Worm (Caenorhabditis elegans): Measurements from ENCODE around the gene ttr-38.

Gene ttr-38

ce11 chrX:9291345-9291744, 23.0 kb downstream of the ttr-38 start, which contains the start of gene B0416.3:
TSS of gene B0416.3 (plus strand) at chrX:9291645.
- TF ChIP-seq lsy-2 (tag; optimal IDR thresholded peaks at IDR 0.05) = no peak
- no peak for TF ChIP-seq blmp-1 (tag; optimal IDR thresholded peaks at IDR 0.05; ENCODE audit: insufficient read depth)
- TF ChIP-seq mdl-1 (tag; optimal IDR thresholded peaks at IDR 0.05) = no peak
- no peak for TF ChIP-seq nhr-237 (tag; optimal IDR thresholded peaks at IDR 0.05)
- no peak for TF ChIP-seq nhr-10 (tag; optimal IDR thresholded peaks at IDR 0.05)
- no peak for TF ChIP-seq mbf-1 (tag; optimal IDR thresholded peaks at IDR 0.05)
- no peak for TF ChIP-seq ceh-82 (tag; optimal IDR thresholded peaks at IDR 0.05)
- no peak for TF ChIP-seq egl-27 (tag; optimal IDR thresholded peaks at IDR 0.05)

DNA sequence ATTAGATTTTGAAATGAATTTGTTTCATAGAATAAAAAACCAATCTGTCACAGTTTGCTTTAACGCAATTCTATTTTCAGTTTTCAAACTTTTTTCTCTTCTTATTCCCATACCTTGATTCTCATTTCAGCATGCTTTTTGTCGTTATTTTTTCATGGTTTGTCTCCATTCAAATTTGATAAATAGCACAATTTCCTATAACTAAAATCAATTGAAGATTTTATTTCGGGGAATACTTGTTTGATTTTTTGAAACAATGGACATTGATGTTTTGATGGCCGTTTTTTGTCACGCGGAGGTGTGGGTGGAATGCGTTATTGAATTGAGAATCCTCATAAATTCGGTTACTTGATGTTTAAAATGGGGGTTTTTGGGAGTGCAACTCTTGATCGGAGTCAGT, 31.3 kb downstream of the ttr-38 start, which contains the start of gene B0416.11:
B0416.11 (minus strand) TSS at position 101 of the 400 bp plus-strand sequence.
- TF ChIP-seq skn-1 (tag; optimal IDR thresholded peaks at IDR 0.05) (no peak), nhr-23 (tag; optimal IDR thresholded peaks at IDR 0.05) (no peak), ZK546.5 (tag; optimal IDR thresholded peaks at IDR 0.05) (no peak), ztf-11 (tag; optimal IDR thresholded peaks at IDR 0.05) (no peak), ceh-82 (tag; optimal IDR thresholded peaks at IDR 0.05) (no peak), mdl-1 (tag; optimal IDR thresholded peaks at IDR 0.05) (no peak), unc-39 (tag; optimal IDR thresholded peaks at IDR 0.05) (no peak), aly-2 (tag; optimal IDR thresholded peaks at IDR 0.05) (no peak), nhr-21 (tag; optimal IDR thresholded peaks at IDR 0.05) (no peak), fos-1 (tag; optimal IDR thresholded peaks at IDR 0.05) (no peak), lin-39 (tag; optimal IDR thresholded peaks at IDR 0.05) (no peak), blmp-1 (tag; optimal IDR thresholded peaks at IDR 0.05; ENCODE audit: insufficient read depth) (no peak), F13H6.1 (tag; optimal IDR thresholded peaks at IDR 0.05) (no peak), snpc-4 (tag; optimal IDR thresholded peaks at IDR 0.05) (no peak), R02D3.7 (tag; optimal IDR thresholded peaks at IDR 0.05) (no peak)

- TF ChIP-seq nhr-23 (tag; optimal IDR thresholded peaks at IDR 0.05) (no peak), egl-27 (tag; optimal IDR thresholded peaks at IDR 0.05) (no peak), fos-1 (tag; optimal IDR thresholded peaks at IDR 0.05) (no peak), mdl-1 (tag; optimal IDR thresholded peaks at IDR 0.05) (no peak), ceh-16 (tag; optimal IDR thresholded peaks at IDR 0.05) (no peak), lin-13 (GFP tag; optimal IDR thresholded peaks at IDR 0.05) (no peak), skn-1 (tag; optimal IDR thresholded peaks at IDR 0.05) (no peak), unc-62 (GFP tag; optimal IDR thresholded peaks at IDR 0.05) (no peak), mbf-1 (tag; optimal IDR thresholded peaks at IDR 0.05) (no peak), nhr-21 (tag; optimal IDR thresholded peaks at IDR 0.05) (no peak), lin-39 (tag; optimal IDR thresholded peaks at IDR 0.05) (no peak), ztf-1 (GFP tag; conservative IDR thresholded peaks at IDR 0.05) (no peak), lin-11 (tag; optimal IDR thresholded peaks at IDR 0.05) (no peak), C34F6.9 (tag; optimal IDR thresholded peaks at IDR 0.05) (no peak), nhr-6 (tag; optimal IDR thresholded peaks at IDR 0.05) (no peak), sma-3 (GFP tag; optimal IDR thresholded peaks at IDR 0.05) (no peak), nhr-12 (tag; optimal IDR thresholded peaks at IDR 0.05) (no peak), blmp-1 (tag; optimal IDR thresholded peaks at IDR 0.05; ENCODE audit: insufficient read depth) (no peak), nhr-129 (tag; optimal IDR thresholded peaks at IDR 0.05) (no peak)
Measured at ce11 chrX:9278653-9279052, 35.6 kb downstream of the ttr-38 start, which contains the start of gene B0416.4. TSS of gene B0416.4 (plus strand) at chrX:9278953.

ce11 chrX:9274574-9274973, 39.7 kb downstream of the ttr-38 start, which contains the start of gene B0416.10:
TSS of gene B0416.10 (minus strand) at chrX:9274674.
- TF ChIP-seq unc-39 (tag; optimal IDR thresholded peaks at IDR 0.05) (no peak), nhr-11 (tag; optimal IDR thresholded peaks at IDR 0.05) (no peak), lin-11 (tag; optimal IDR thresholded peaks at IDR 0.05) (no peak), nhr-129 (tag; optimal IDR thresholded peaks at IDR 0.05) (no peak), lin-13 (GFP tag; optimal IDR thresholded peaks at IDR 0.05) (no peak), ama-1 (optimal IDR thresholded peaks at IDR 0.05) (no peak)

DNA sequence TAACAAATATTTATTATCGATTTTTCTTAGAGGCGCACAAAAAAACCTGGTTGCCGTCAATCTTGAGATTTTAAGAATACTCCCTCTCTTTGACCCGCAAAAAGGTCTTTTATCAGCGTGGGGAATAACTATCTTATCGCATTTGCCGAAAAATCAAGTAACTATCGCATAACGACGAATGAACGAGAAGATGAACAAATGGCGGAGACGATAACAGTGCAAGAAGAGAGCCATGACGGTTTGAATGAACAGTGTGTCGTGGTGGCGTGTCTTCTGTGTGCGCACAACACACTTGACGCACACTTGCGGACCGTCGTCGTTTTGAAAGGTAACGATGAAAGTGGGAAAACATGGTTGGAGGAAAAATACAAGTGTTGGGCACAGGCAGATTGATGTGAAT, 42.4 kb downstream of the ttr-38 start:
- TF ChIP-seq lsy-2 (tag; optimal IDR thresholded peaks at IDR 0.05) (no peak), sma-9 (GFP tag; optimal IDR thresholded peaks at IDR 0.05) (peak; percentile 62), sma-9 (tag; optimal IDR thresholded peaks at IDR 0.05) (no peak), snpc-4 (tag; optimal IDR thresholded peaks at IDR 0.05) (no peak), ama-1 (optimal IDR thresholded peaks at IDR 0.05) (no peak), aly-2 (tag; optimal IDR thresholded peaks at IDR 0.05) (no peak), ZK546.5 (tag; optimal IDR thresholded peaks at IDR 0.05) (no peak), lin-13 (GFP tag; optimal IDR thresholded peaks at IDR 0.05) (no peak), crh-2 (tag; optimal IDR thresholded peaks at IDR 0.05) (peak; percentile 46), unc-62 (GFP tag; optimal IDR thresholded peaks at IDR 0.05) (no peak), elt-3 (tag; optimal IDR thresholded peaks at IDR 0.05) (no peak), ceh-82 (tag; optimal IDR thresholded peaks at IDR 0.05) (no peak), nhr-12 (tag; optimal IDR thresholded peaks at IDR 0.05) (no peak), fos-1 (tag; optimal IDR thresholded peaks at IDR 0.05) (peak; percentile 89), gmeb-1 (tag; optimal IDR thresholded peaks at IDR 0.05) (no peak), Y55F3AM.14 (GFP tag; optimal IDR thresholded peaks at IDR 0.05) (no peak), dmd-4 (tag; optimal IDR thresholded peaks at IDR 0.05) (no peak), nhr-77 (tag; optimal IDR thresholded peaks at IDR 0.05) (no peak), R02D3.7 (tag; optimal IDR thresholded peaks at IDR 0.05) (no peak), ztf-11 (tag; optimal IDR thresholded peaks at IDR 0.05) (no peak), skn-1 (tag; optimal IDR thresholded peaks at IDR 0.05) (no peak), mab-5 (tag; optimal IDR thresholded peaks at IDR 0.05) (no peak)

Data from whole organism, L2 larva.